Worm (Caenorhabditis elegans) whole organism, L1 larva: Measurements from ENCODE around the gene EEED8.15.

ENCODE experiments used
- aly-2 ChIP-seq: fragments of 150-350 bp; optimal IDR thresholded peaks from 2 replicates; lab custom pipeline; 2014; ENCODE audit warnings: missing biosample characterization, missing genetic modification characterization
- blmp-1 ChIP-seq: fragments of 150-350 bp; optimal IDR thresholded peaks from 2 replicates; lab custom pipeline; 2014; ENCODE audit warnings: missing biosample characterization, missing genetic modification characterization
- ceh-8 ChIP-seq: fragments of 200-800 bp; sonication (Bioruptor generic); optimal IDR thresholded peaks from 2 replicates; lab custom pipeline; 2018; ENCODE audit warnings: mild to moderate bottlenecking, missing genetic modification characterization, moderate library complexity, missing compliant biosample characterization
- ceh-90 ChIP-seq: sonication (generic microtip); optimal IDR thresholded peaks from 2 replicates; lab custom pipeline; 2016; ENCODE audit warnings: missing genetic modification characterization, missing compliant biosample characterization
- ces-1 ChIP-seq: fragments of 150-350 bp; optimal IDR thresholded peaks from 2 replicates; lab custom pipeline; 2014; ENCODE audit warnings: missing biosample characterization, missing genetic modification reagents, missing genetic modification characterization
- dpl-1 ChIP-seq, 3 experiments: fragments of 150-350 bp in 2 of 3; sonication (generic microtip) in 1 of 3; optimal IDR thresholded peaks; 2 replicates each; lab custom pipeline; 2014 to 2017; ENCODE audit warnings: missing biosample characterization in 3 of 3, missing genetic modification characterization in 3 of 3, missing genetic modification reagents in 3 of 3
- dsc-1 ChIP-seq: sonication (generic microtip); optimal IDR thresholded peaks from 2 replicates; lab custom pipeline; 2016; ENCODE audit warnings: mild to moderate bottlenecking, missing genetic modification characterization, missing compliant biosample characterization
- egl-13 ChIP-seq: sonication (generic microtip); optimal IDR thresholded peaks from 2 replicates; lab custom pipeline; 2016; ENCODE audit warnings: missing genotype, missing genetic modification reagents, missing genetic modification characterization, missing compliant biosample characterization
- elt-2 ChIP-seq: sonication (generic microtip); optimal IDR thresholded peaks from 2 replicates; lab custom pipeline; 2016; ENCODE audit warnings: missing genetic modification characterization, mild to moderate bottlenecking, inconsistent platforms, missing compliant biosample characterization, missing genetic modification reagents
- hlh-4 ChIP-seq: sonication (generic microtip); optimal IDR thresholded peaks from 2 replicates; lab custom pipeline; 2016; ENCODE audit warnings: mild to moderate bottlenecking, missing genetic modification characterization, missing compliant biosample characterization
- isw-1 ChIP-seq: fragments of 200-800 bp; sonication (Bioruptor generic); IDR thresholded peaks from 2 replicates; pipeline ENCODE4 v1.3.6; 2022; ENCODE audit warnings: missing genetic modification characterization, missing compliant biosample characterization
- jun-1 ChIP-seq: fragments of 150-350 bp; optimal IDR thresholded peaks from 2 replicates; lab custom pipeline; 2014; ENCODE audit warnings: missing biosample characterization, missing genetic modification reagents, missing genetic modification characterization
- lin-13 ChIP-seq: fragments of 150-350 bp; optimal IDR thresholded peaks from 2 replicates; lab custom pipeline; 2014; ENCODE audit warnings: missing biosample characterization, missing genetic modification reagents, missing genetic modification characterization
- lin-15B ChIP-seq: fragments of 150-350 bp; sonication (generic microtip); optimal IDR thresholded peaks from 3 replicates; lab custom pipeline; 2014; ENCODE audit warnings: missing biosample characterization, missing genetic modification characterization
- lin-35 ChIP-seq, 2 experiments: fragments of 150-350 bp; optimal IDR thresholded peaks; 2 replicates each; lab custom pipeline; 2014; ENCODE audit warnings: missing biosample characterization in 2 of 2, missing genetic modification characterization in 2 of 2, missing genetic modification reagents in 2 of 2
- lin-39 ChIP-seq: fragments of 150-350 bp; optimal IDR thresholded peaks from 2 replicates; lab custom pipeline; 2014; ENCODE audit warnings: missing biosample characterization, missing genetic modification reagents, missing genetic modification characterization
- lir-3 ChIP-seq: sonication (generic microtip); optimal IDR thresholded peaks from 2 replicates; lab custom pipeline; 2016; ENCODE audit warnings: mild to moderate bottlenecking, missing genetic modification characterization, moderate library complexity, missing compliant biosample characterization; ENCODE audit not compliant: poor library complexity
- lsy-2 ChIP-seq, 2 experiments: fragments of 150-350 bp; optimal IDR thresholded peaks; 2 replicates each; lab custom pipeline; 2014; ENCODE audit warnings: missing biosample characterization in 2 of 2, missing genetic modification characterization in 2 of 2
- mab-9 ChIP-seq: fragments of 200-800 bp; sonication (Bioruptor generic); IDR thresholded peaks from 2 replicates; pipeline ENCODE4 v1.3.6; 2022; ENCODE audit warnings: missing genetic modification reagents, missing genetic modification characterization, missing compliant biosample characterization
- mef-2 ChIP-seq: fragments of 150-350 bp; optimal IDR thresholded peaks from 2 replicates; lab custom pipeline; 2014; ENCODE audit warnings: missing biosample characterization, missing genetic modification characterization
- nhr-11 ChIP-seq: fragments of 150-350 bp; optimal IDR thresholded peaks from 2 replicates; lab custom pipeline; 2014; ENCODE audit warnings: missing biosample characterization, missing genetic modification characterization
- nhr-12 ChIP-seq: sonication (generic microtip); optimal IDR thresholded peaks from 2 replicates; lab custom pipeline; 2017; ENCODE audit warnings: missing biosample characterization, missing genetic modification characterization
- nhr-19 ChIP-seq: fragments of 200-800 bp; sonication (Bioruptor generic); conservative IDR thresholded peaks from 2 replicates; pipeline ENCODE4 v1.3.6; 2022; ENCODE audit warnings: missing genetic modification characterization, missing compliant biosample characterization
- nhr-237 ChIP-seq: fragments of 150-350 bp; optimal IDR thresholded peaks from 2 replicates; lab custom pipeline; 2014; ENCODE audit warnings: missing biosample characterization, missing genetic modification characterization
- nhr-28 ChIP-seq: fragments of 150-350 bp; optimal IDR thresholded peaks from 2 replicates; lab custom pipeline; 2014; ENCODE audit warnings: missing biosample characterization, missing genetic modification characterization
- nhr-71 ChIP-seq: sonication (generic microtip); optimal IDR thresholded peaks from 2 replicates; lab custom pipeline; 2016; ENCODE audit warnings: mild to moderate bottlenecking, missing genetic modification characterization, moderate library complexity, missing compliant biosample characterization
- nhr-77 ChIP-seq: fragments of 150-350 bp; optimal IDR thresholded peaks from 2 replicates; lab custom pipeline; 2014; ENCODE audit warnings: missing biosample characterization, missing genetic modification characterization
- nhr-84 ChIP-seq: sonication (generic microtip); optimal IDR thresholded peaks from 2 replicates; lab custom pipeline; 2017; ENCODE audit warnings: missing biosample characterization, missing genetic modification characterization
- pag-3 ChIP-seq: sonication (generic microtip); optimal IDR thresholded peaks from 2 replicates; lab custom pipeline; 2017; ENCODE audit warnings: missing genetic modification characterization, mild to moderate bottlenecking, missing compliant biosample characterization, antibody characterized with exemption, borderline replicate concordance; ENCODE audit not compliant: insufficient read depth
- pax-3 ChIP-seq: fragments of 200-800 bp; sonication (Bioruptor generic); optimal IDR thresholded peaks from 2 replicates; lab custom pipeline; 2018; ENCODE audit warnings: mild to moderate bottlenecking, missing genetic modification characterization, moderate library complexity, missing compliant biosample characterization
- skn-1 ChIP-seq: fragments of 150-350 bp; optimal IDR thresholded peaks from 2 replicates; lab custom pipeline; 2014; ENCODE audit warnings: missing biosample characterization, missing genetic modification characterization
- snpc-4 ChIP-seq: fragments of 150-350 bp; optimal IDR thresholded peaks from 2 replicates; lab custom pipeline; 2014; ENCODE audit warnings: missing biosample characterization, missing genetic modification characterization
- snu-23 ChIP-seq: sonication (generic microtip); optimal IDR thresholded peaks from 2 replicates; lab custom pipeline; 2016; ENCODE audit warnings: missing genetic modification characterization, missing compliant biosample characterization
- sox-4 ChIP-seq: sonication (generic microtip); optimal IDR thresholded peaks from 2 replicates; lab custom pipeline; 2016; ENCODE audit warnings: missing genetic modification characterization, missing compliant biosample characterization
- sptf-1 ChIP-seq: fragments of 150-350 bp; optimal IDR thresholded peaks from 2 replicates; lab custom pipeline; 2014; ENCODE audit warnings: missing biosample characterization, missing genetic modification characterization
- sup-37 ChIP-seq: fragments of 200-800 bp; sonication (Bioruptor generic); optimal IDR thresholded peaks from 2 replicates; lab custom pipeline; 2018; ENCODE audit warnings: mild to moderate bottlenecking, missing genetic modification characterization, missing compliant biosample characterization
- tbx-2 ChIP-seq: sonication (generic microtip); optimal IDR thresholded peaks from 2 replicates; lab custom pipeline; 2016; ENCODE audit warnings: missing genetic modification characterization, missing compliant biosample characterization
- unc-130 ChIP-seq: fragments of 150-350 bp; optimal IDR thresholded peaks from 2 replicates; lab custom pipeline; 2017; ENCODE audit warnings: missing biosample characterization, missing genetic modification characterization, inconsistent platforms
- unc-30 ChIP-seq: sonication (generic microtip); optimal IDR thresholded peaks from 2 replicates; lab custom pipeline; 2017; ENCODE audit warnings: missing biosample characterization, missing genetic modification characterization
- unc-86 ChIP-seq: sonication (generic microtip); optimal IDR thresholded peaks from 2 replicates; lab custom pipeline; 2016; ENCODE audit warnings: missing genetic modification characterization, missing compliant biosample characterization
- vab-15 ChIP-seq: sonication (generic microtip); optimal IDR thresholded peaks from 2 replicates; lab custom pipeline; 2017; ENCODE audit warnings: missing genotype, mild to moderate bottlenecking, missing genetic modification characterization, missing compliant biosample characterization
- zip-4 ChIP-seq: fragments of 200-800 bp; sonication (Bioruptor generic); optimal IDR thresholded peaks from 2 replicates; lab custom pipeline; 2018; ENCODE audit warnings: mild to moderate bottlenecking, missing genetic modification characterization, moderate library complexity, missing compliant biosample characterization
- ztf-11 ChIP-seq, 2 experiments: sonication (generic microtip); optimal IDR thresholded peaks; 2 replicates each; lab custom pipeline; 2016 to 2017; ENCODE audit warnings: missing genetic modification characterization in 2 of 2, missing biosample characterization in 1 of 2, missing compliant biosample characterization in 1 of 2

The EEED8.15 gene

ce11 chrII:5389831-5390323 lies 29.2 kb upstream of the EEED8.15 start, which contains the start of gene ndx-6 (continued):
- TF ChIP-seq mef-2 (tag; lab: Kevin White, UChicago) (no peak), nhr-11 (tag; lab: Kevin White, UChicago) (peak; percentile 64), nhr-28 (tag; lab: Kevin White, UChicago) (no peak), pax-3 (tag; lab: Kevin White, UChicago) (peak; percentile 7), nhr-12 (tag; lab: Kevin White, UChicago) (no peak), snu-23 (GFP tag; lab: Kevin White, UChicago) (peak; percentile 93), ces-1 (GFP tag; lab: Kevin White, UChicago) (no peak), nhr-71 (tag; lab: Kevin White, UChicago) (peak; percentile 90), zip-4 (GFP tag; lab: Kevin White, UChicago) (peak; percentile 36), sup-37 (GFP tag; lab: Kevin White, UChicago) (no peak), skn-1 (tag; lab: Kevin White, UChicago) (peak; percentile 82), ztf-11 (tag; optimal IDR thresholded peaks at IDR 0.05; lab: Kevin White, UChicago) (peak in 1 of 2 experiments; percentile 27), lin-15B (tag; lab: Kevin White, UChicago) (peak; percentile 59), unc-30 (tag; lab: Kevin White, UChicago) (no peak), dsc-1 (tag; lab: Kevin White, UChicago) (peak; percentile 88), nhr-77 (tag; lab: Kevin White, UChicago) (peak; percentile 52), lsy-2 (tag; optimal IDR thresholded peaks at IDR 0.05; lab: Kevin White, UChicago) (peak; percentile 90 to 92), sox-4 (tag; lab: Kevin White, UChicago) (peak; percentile 32), egl-13 (peak; percentile 64), dpl-1 (GFP tag; optimal IDR thresholded peaks at IDR 0.05; lab: Kevin White, UChicago) (peak; percentile 99), elt-2 (tag; lab: Kevin White, UChicago) (peak; percentile 86), ceh-90 (tag; lab: Kevin White, UChicago) (peak; percentile 26), jun-1 (tag; lab: Kevin White, UChicago) (peak; percentile 80), mab-9 (peak; percentile 39; the same call in 1 of the 2 replicates), snpc-4 (peak; percentile 78), lin-35 (GFP tag; optimal IDR thresholded peaks at IDR 0.05; lab: Kevin White, UChicago) (peak; percentile 99 to 100), unc-130 (tag; lab: Kevin White, UChicago) (peak; percentile 83), lin-13 (GFP tag; lab: Kevin White, UChicago) (peak; percentile 77), isw-1 (peak; percentile 74), unc-86 (tag; lab: Kevin White, UChicago) (peak; percentile 76), sptf-1 (tag; lab: Kevin White, UChicago) (no peak), blmp-1 (tag; lab: Kevin White, UChicago) (peak; percentile 81), lir-3 (peak; percentile 62), ceh-8 (no peak), tbx-2 (tag; lab: Kevin White, UChicago) (peak; percentile 83), hlh-4 (no peak), nhr-237 (tag; lab: Kevin White, UChicago) (no peak), pag-3 (no peak), lin-39 (tag; lab: Kevin White, UChicago) (peak; percentile 65), nhr-84 (no peak), nhr-19 (GFP tag; lab: Robert Waterston, UW) (peak; percentile 87), aly-2 (tag; lab: Kevin White, UChicago) (peak; percentile 82), vab-15 (tag; lab: Kevin White, UChicago) (no peak)
